Fruit fly (Drosophila melanogaster): ENCODE data around the gene CG4364.

DNA sequence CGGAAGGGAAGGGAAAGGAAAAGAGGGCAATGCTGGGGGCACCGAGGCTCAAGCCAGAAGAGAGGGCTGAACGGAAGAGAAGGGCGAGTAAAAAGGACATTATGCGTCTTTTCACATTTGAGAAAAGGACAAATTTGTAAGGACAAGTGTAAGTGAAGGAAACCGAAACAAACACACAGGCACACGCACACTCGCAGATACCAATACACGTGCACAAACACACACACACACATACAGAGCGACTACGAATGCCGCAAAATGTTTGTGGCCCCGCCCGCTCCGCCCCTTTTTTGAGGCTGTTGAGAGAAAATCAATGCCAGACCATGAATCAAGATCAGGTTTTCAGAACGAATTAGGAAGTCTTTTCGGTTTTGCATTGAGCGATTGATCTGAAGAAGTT, 42.3 kb upstream of the CG4364 start:
- TF ChIP-seq ttk (optimal IDR thresholded peaks at IDR 0.05), result no peak
- no peak for TF ChIP-seq insv (optimal IDR thresholded peaks at IDR 0.05)
